Worm (Caenorhabditis elegans) whole organism, early embryonic: ENCODE measurements around the gene ddx-23.

ENCODE experiments used
- B0310.2 ChIP-seq: sonication (generic microtip); optimal IDR thresholded peaks from 2 replicates; lab custom pipeline; 2016; ENCODE audit warnings: mild to moderate bottlenecking, missing genetic modification characterization, missing compliant biosample characterization
- F13C5.2 ChIP-seq: sonication (generic microtip); optimal IDR thresholded peaks from 2 replicates; lab custom pipeline; 2017; ENCODE audit warnings: mild to moderate bottlenecking, missing genetic modification characterization, inconsistent platforms, missing compliant biosample characterization
- aly-1 ChIP-seq: sonication (generic microtip); optimal IDR thresholded peaks from 2 replicates; lab custom pipeline; 2016; ENCODE audit warnings: missing genetic modification characterization, missing compliant biosample characterization
- ama-1 ChIP-seq: fragments of 150-350 bp; optimal IDR thresholded peaks from 2 replicates; lab custom pipeline; 2014
- ceh-13 ChIP-seq: fragments of 200-800 bp; sonication (Bioruptor generic); optimal IDR thresholded peaks from 2 replicates; lab custom pipeline; 2018; ENCODE audit warnings: mild to moderate bottlenecking, missing genetic modification characterization, missing compliant biosample characterization
- ceh-36 ChIP-seq: sonication (generic microtip); optimal IDR thresholded peaks from 2 replicates; lab custom pipeline; 2016; ENCODE audit warnings: missing genetic modification characterization, inconsistent platforms, missing compliant biosample characterization
- ets-7 ChIP-seq: sonication (generic microtip); optimal IDR thresholded peaks from 2 replicates; lab custom pipeline; 2016; ENCODE audit warnings: missing genotype, missing genetic modification characterization, missing compliant biosample characterization
- flt-1 ChIP-seq: fragments of 200-800 bp; sonication (Bioruptor generic); IDR thresholded peaks from 2 replicates; pipeline ENCODE4 v1.3.6; 2022; ENCODE audit warnings: missing genetic modification characterization, missing compliant biosample characterization
- hmbx-1 ChIP-seq: sonication (generic microtip); optimal IDR thresholded peaks from 2 replicates; lab custom pipeline; 2016; ENCODE audit warnings: mild to moderate bottlenecking, missing genetic modification characterization, missing compliant biosample characterization
- hmg-4 ChIP-seq: fragments of 200-800 bp; sonication (Bioruptor generic); optimal IDR thresholded peaks from 2 replicates; lab custom pipeline; 2018; ENCODE audit warnings: mild to moderate bottlenecking, missing genetic modification characterization, missing compliant biosample characterization
- hnd-1 ChIP-seq: sonication (generic microtip); optimal IDR thresholded peaks from 2 replicates; lab custom pipeline; 2016; ENCODE audit warnings: missing genetic modification characterization, missing compliant biosample characterization
- pes-1 ChIP-seq: fragments of 200-800 bp; sonication (Bioruptor generic); IDR thresholded peaks from 2 replicates; pipeline ENCODE4 v1.3.6; 2022; ENCODE audit warnings: missing genetic modification reagents, missing genetic modification characterization, missing compliant biosample characterization
- scrt-1 ChIP-seq: fragments of 200-800 bp; sonication (Bioruptor generic); IDR thresholded peaks from 2 replicates; pipeline ENCODE4 v1.3.6; 2022; ENCODE audit warnings: missing genetic modification characterization, missing compliant biosample characterization
- sea-1 ChIP-seq: fragments of 200-800 bp; sonication (Bioruptor generic); conservative IDR thresholded peaks from 2 replicates; pipeline ENCODE4 v1.3.6; 2022; ENCODE audit warnings: missing genetic modification characterization, missing compliant biosample characterization
- tbx-11 ChIP-seq: fragments of 200-800 bp; sonication (Bioruptor generic); IDR thresholded peaks from 2 replicates; pipeline ENCODE4 v1.3.6; 2022; ENCODE audit warnings: missing genetic modification characterization, missing compliant biosample characterization
- tbx-37 ChIP-seq: fragments of 200-800 bp; sonication (Bioruptor generic); conservative IDR thresholded peaks from 2 replicates; pipeline ENCODE4 v1.3.6; 2022; ENCODE audit warnings: missing genetic modification reagents, missing genetic modification characterization, missing compliant biosample characterization
- tra-4 ChIP-seq: sonication (generic microtip); optimal IDR thresholded peaks from 2 replicates; lab custom pipeline; 2017; ENCODE audit warnings: missing genetic modification characterization, missing compliant biosample characterization

ddx-23 gene

DNA sequence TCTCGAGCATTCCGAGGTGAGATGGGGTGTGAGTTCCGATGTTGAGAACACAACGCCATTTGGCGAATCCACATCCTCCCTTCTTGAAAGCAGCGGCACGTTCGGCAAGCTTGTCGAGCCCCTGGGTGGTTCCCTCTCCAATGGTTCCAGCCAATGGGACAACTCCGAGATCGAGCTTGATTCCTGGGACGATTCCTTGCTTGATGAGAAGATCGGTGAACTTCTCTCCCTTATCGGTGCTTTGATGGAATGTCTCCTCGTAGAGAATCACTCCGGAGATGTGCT, 22.3 kb upstream of the ddx-23 start:
- TF ChIP-seq tbx-11 (GFP tag; lab: Robert Waterston, UW) (no peak), B0310.2 (tag; lab: Kevin White, UChicago) (no peak), hnd-1 (no peak), ceh-36 (tag; lab: Kevin White, UChicago) (no peak), ets-7 (tag; lab: Kevin White, UChicago) (no peak), hmg-4 (no peak), tra-4 (tag; lab: Kevin White, UChicago) (no peak), flt-1 (GFP tag; lab: Robert Waterston, UW) (no peak), sea-1 (GFP tag; lab: Robert Waterston, UW) (no peak), ama-1 (lab: Kevin White, UChicago) (no peak), aly-1 (no peak), hmbx-1 (no peak)

- TF ChIP-seq tbx-11 (GFP tag; lab: Robert Waterston, UW) (no peak), pes-1 (GFP tag; lab: Robert Waterston, UW) (no peak), tra-4 (tag; lab: Kevin White, UChicago) (no peak), ceh-13 (GFP tag; lab: Kevin White, UChicago) (no peak), tbx-37 (no peak), aly-1 (no peak), hnd-1 (no peak), ceh-36 (tag; lab: Kevin White, UChicago) (no peak), sea-1 (GFP tag; lab: Robert Waterston, UW) (no peak), hmg-4 (no peak), F13C5.2 (tag; lab: Kevin White, UChicago) (no peak), ets-7 (tag; lab: Kevin White, UChicago) (no peak)
Measured at ce11 chrIII:5874664-5875417, 21.8 kb upstream of the ddx-23 start.

DNA sequence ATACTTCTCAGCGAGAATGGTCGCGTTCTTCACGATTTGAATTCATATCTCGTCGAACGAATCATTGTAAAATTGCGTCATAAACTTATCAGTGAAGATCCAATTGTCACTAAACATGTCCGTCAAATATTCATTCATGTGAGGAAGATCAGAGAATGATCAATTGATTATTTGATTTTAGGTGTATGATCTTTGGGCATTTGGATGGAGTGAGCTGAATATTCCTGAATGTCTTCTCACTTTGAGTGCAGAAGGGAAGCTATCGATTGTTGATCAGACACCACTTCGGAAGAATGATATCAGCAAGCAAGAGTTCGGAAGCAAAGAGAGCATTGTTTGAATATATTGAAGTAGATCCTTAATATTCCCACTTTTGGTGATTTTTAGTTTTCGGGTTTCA, 21.2 kb upstream of the ddx-23 start:
- no peak for TF ChIP-seq ets-7 (tag; lab: Kevin White, UChicago)
- TF ChIP-seq aly-1 = no peak
- TF ChIP-seq ceh-13 (GFP tag; lab: Kevin White, UChicago) = no peak
- no peak for TF ChIP-seq sea-1 (GFP tag; lab: Robert Waterston, UW)
- TF ChIP-seq tra-4 (tag; lab: Kevin White, UChicago) = no peak
- no peak for TF ChIP-seq F13C5.2 (tag; lab: Kevin White, UChicago)
- no peak for TF ChIP-seq flt-1 (GFP tag; lab: Robert Waterston, UW)

- no peak for TF ChIP-seq tra-4 (tag; lab: Kevin White, UChicago)
- no peak for TF ChIP-seq ama-1 (lab: Kevin White, UChicago)
- no peak for TF ChIP-seq aly-1
- TF ChIP-seq tbx-11 (GFP tag; lab: Robert Waterston, UW) = no peak
- TF ChIP-seq flt-1 (GFP tag; lab: Robert Waterston, UW) = no peak
- no peak for TF ChIP-seq B0310.2 (tag; lab: Kevin White, UChicago)
- no peak for TF ChIP-seq hnd-1
- TF ChIP-seq sea-1 (GFP tag; lab: Robert Waterston, UW) = no peak
- no peak for TF ChIP-seq F13C5.2 (tag; lab: Kevin White, UChicago)
Measured at ce11 chrIII:5872288-5872687, 19.2 kb upstream of the ddx-23 start.

DNA sequence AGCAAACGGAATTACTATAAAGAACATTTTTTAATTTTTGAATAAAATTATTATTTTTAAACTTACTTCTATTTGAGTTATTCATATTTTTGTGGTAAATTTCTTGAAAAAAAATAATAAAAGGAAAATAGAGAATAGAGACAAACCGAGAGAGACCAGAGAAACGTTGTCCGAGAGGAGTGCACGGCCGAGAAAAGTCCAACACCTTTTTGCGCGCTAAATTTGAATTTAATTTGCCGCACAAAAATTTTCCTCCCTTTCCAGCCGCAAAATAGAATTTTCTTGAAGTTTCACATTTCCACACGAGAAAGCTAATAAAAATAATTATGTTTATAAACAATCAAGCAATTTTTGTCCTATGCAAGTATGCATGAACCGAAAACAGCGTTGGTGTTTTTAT, 18.7 kb upstream of the ddx-23 start, which contains the start of the genes F01F1.11 and F01F1.3:
F01F1.11 (minus strand) TSS at position 118 of the 400 bp plus-strand sequence.
F01F1.3 (plus strand) TSS at position 179 of the 400 bp plus-strand sequence.
- TF ChIP-seq ama-1 (lab: Kevin White, UChicago) (no peak), B0310.2 (tag; lab: Kevin White, UChicago) (no peak), pes-1 (GFP tag; lab: Robert Waterston, UW) (peak; percentile 53; the same call in 1 of the 2 replicates), F13C5.2 (tag; lab: Kevin White, UChicago) (no peak), aly-1 (no peak), flt-1 (GFP tag; lab: Robert Waterston, UW) (no peak), tbx-37 (peak; percentile 66; the same call in 1 of the 2 replicates)

DNA sequence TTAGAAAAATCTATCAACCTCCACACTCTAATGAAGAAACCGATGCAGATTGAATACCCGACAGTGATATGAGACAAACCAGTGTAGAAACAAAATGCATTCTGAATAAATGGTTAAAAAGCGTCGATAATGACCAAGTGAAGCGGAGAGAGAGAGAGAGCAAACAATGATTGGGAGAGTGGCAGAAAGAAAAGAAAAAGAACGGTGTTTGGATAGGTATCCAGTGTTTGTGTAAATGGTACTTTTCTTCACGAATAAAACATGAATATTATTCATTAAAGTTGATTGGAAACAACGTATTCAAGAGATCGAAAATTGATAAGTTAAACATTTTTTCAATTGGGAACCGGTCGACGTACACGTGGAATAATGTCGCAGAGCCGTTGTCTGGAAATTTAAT, 16.4 kb upstream of the ddx-23 start, which contains the start of gene F01F1.15:
F01F1.15 (minus strand) TSS at position 101 of the 400 bp plus-strand sequence.
- TF ChIP-seq hmbx-1 = no peak
- TF ChIP-seq ama-1 (lab: Kevin White, UChicago) = no peak
- TF ChIP-seq tbx-11 (GFP tag; lab: Robert Waterston, UW) = no peak
- TF ChIP-seq F13C5.2 (tag; lab: Kevin White, UChicago) = no peak
- no peak for TF ChIP-seq ets-7 (tag; lab: Kevin White, UChicago)
- TF ChIP-seq pes-1 (GFP tag; lab: Robert Waterston, UW) = no peak
- no peak for TF ChIP-seq flt-1 (GFP tag; lab: Robert Waterston, UW)
- no peak for TF ChIP-seq aly-1
- TF ChIP-seq ceh-13 (GFP tag; lab: Kevin White, UChicago) = no peak
- TF ChIP-seq hmg-4 = no peak
- no peak for TF ChIP-seq tbx-37

DNA sequence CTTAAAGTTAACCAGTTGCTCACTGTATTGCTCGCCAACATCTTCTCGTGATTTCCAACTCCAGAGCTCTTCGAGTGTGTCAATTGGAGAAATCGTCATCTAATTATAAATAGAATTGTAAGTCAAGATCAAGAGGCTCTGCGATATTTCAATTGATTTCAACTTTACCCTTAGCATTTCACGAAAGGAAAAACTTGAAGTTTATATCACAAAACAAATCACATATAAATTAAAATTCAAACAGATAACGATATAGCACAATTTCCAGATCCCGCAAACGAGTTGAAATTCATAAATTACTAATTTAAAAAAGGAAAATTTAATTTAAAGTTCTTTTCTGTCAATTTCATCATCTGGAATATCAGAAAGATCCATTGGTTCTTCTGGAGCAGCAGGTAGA, 15.3 kb upstream of the ddx-23 start, which contains the start of gene eng-1:
eng-1 (minus strand) TSS at position 101 of the 400 bp plus-strand sequence.
- no peak for TF ChIP-seq flt-1 (GFP tag; lab: Robert Waterston, UW)
- no peak for TF ChIP-seq hmbx-1
- no peak for TF ChIP-seq tbx-37
- no peak for TF ChIP-seq F13C5.2 (tag; lab: Kevin White, UChicago)
- TF ChIP-seq pes-1 (GFP tag; lab: Robert Waterston, UW) = no peak
- no peak for TF ChIP-seq ceh-36 (tag; lab: Kevin White, UChicago)
- no peak for TF ChIP-seq aly-1
- TF ChIP-seq hmg-4 = no peak
- no peak for TF ChIP-seq tra-4 (tag; lab: Kevin White, UChicago)
- no peak for TF ChIP-seq ceh-13 (GFP tag; lab: Kevin White, UChicago)
- no peak for TF ChIP-seq tbx-11 (GFP tag; lab: Robert Waterston, UW)
- TF ChIP-seq ets-7 (tag; lab: Kevin White, UChicago) = no peak
- no peak for TF ChIP-seq hnd-1

ce11 chrIII:5864270-5864669, 11.2 kb upstream of the ddx-23 start, which contains the start of gene rabn-5:
TSS of gene rabn-5 (plus strand) at chrIII:5864553.
- TF ChIP-seq ceh-36 (tag; lab: Kevin White, UChicago) (no peak), ama-1 (lab: Kevin White, UChicago) (no peak), flt-1 (GFP tag; lab: Robert Waterston, UW) (no peak), tbx-11 (GFP tag; lab: Robert Waterston, UW) (no peak), ceh-13 (GFP tag; lab: Kevin White, UChicago) (no peak), sea-1 (GFP tag; lab: Robert Waterston, UW) (no peak), F13C5.2 (tag; lab: Kevin White, UChicago) (no peak), hnd-1 (no peak), hmbx-1 (no peak), B0310.2 (tag; lab: Kevin White, UChicago) (no peak), aly-1 (no peak), hmg-4 (no peak), scrt-1 (GFP tag; lab: Robert Waterston, UW) (no peak), pes-1 (GFP tag; lab: Robert Waterston, UW) (no peak), tbx-37 (no peak), ets-7 (tag; lab: Kevin White, UChicago) (no peak), tra-4 (tag; lab: Kevin White, UChicago) (no peak)
